Fruit fly (Drosophila melanogaster) whole organism, embryonic: Measurements from ENCODE around the gene CG5265.
A peak's percentile ranks its signal among the peaks of the same experiment; 100 is the strongest.

Experiments used
- B-H1 ChIP-seq: fragments of 200-800 bp; sonication (Bioruptor generic); IDR thresholded peaks from 3 replicates; pipeline ENCODE4 v1.3.6; 2022; ENCODE audit warnings: missing biosample characterization, missing genetic modification characterization
- CG10959 ChIP-seq: fragments of 200-800 bp; sonication (Bioruptor generic); IDR thresholded peaks from 2 replicates; pipeline ENCODE4 v1.3.6; 2022; ENCODE audit warnings: missing biosample characterization, missing genetic modification characterization
- CG13287 ChIP-seq: fragments of 200-800 bp; sonication (Bioruptor generic); IDR thresholded peaks from 2 replicates; pipeline ENCODE4 v1.3.6; 2022; ENCODE audit warnings: missing biosample characterization, missing genetic modification characterization; ENCODE audit not compliant: partially characterized antibody
- CG14014 ChIP-seq: fragments of 200-800 bp; sonication (Bioruptor generic); IDR thresholded peaks from 2 replicates; pipeline ENCODE4 v1.3.6; 2022; ENCODE audit warnings: missing biosample characterization, missing genetic modification characterization
- CG14441 ChIP-seq: fragments of 200-800 bp; sonication (Bioruptor generic); IDR thresholded peaks from 2 replicates; pipeline ENCODE4 v1.3.6; 2022; ENCODE audit warnings: missing biosample characterization, missing genetic modification characterization
- CG15479 ChIP-seq: fragments of 200-800 bp; sonication (Bioruptor generic); optimal IDR thresholded peaks from 3 replicates; lab custom pipeline; 2019; ENCODE audit warnings: missing biosample characterization, mild to moderate bottlenecking, missing genetic modification characterization, moderate library complexity
- CG1602 ChIP-seq: fragments of 200-800 bp; sonication (Bioruptor generic); optimal IDR thresholded peaks from 3 replicates; lab custom pipeline; 2016; ENCODE audit warnings: missing biosample characterization, missing genetic modification characterization
- CG17802 ChIP-seq: fragments of 200-800 bp; sonication (Bioruptor generic); optimal IDR thresholded peaks from 2 replicates; lab custom pipeline; 2018; ENCODE audit warnings: missing biosample characterization, mild to moderate bottlenecking, missing genetic modification characterization, moderate library complexity
- CG2129 ChIP-seq: fragments of 200-800 bp; sonication (Bioruptor generic); IDR thresholded peaks from 2 replicates; pipeline ENCODE4 v1.3.6; 2022; ENCODE audit warnings: missing biosample characterization, missing genetic modification characterization; ENCODE audit not compliant: partially characterized antibody
- CG2202 ChIP-seq: fragments of 200-800 bp; sonication (Bioruptor generic); optimal IDR thresholded peaks from 2 replicates; lab custom pipeline; 2018; ENCODE audit warnings: missing biosample characterization, mild to moderate bottlenecking, missing genetic modification characterization
- CG4730 ChIP-seq: fragments of 200-800 bp; sonication (Bioruptor generic); IDR thresholded peaks from 2 replicates; pipeline ENCODE4 v1.3.6; 2022; ENCODE audit warnings: missing biosample characterization, missing genetic modification characterization
- CG5953 ChIP-seq: fragments of 200-800 bp; sonication (Bioruptor generic); IDR thresholded peaks from 2 replicates; pipeline ENCODE4 v1.3.6; 2022; ENCODE audit warnings: missing biosample characterization, missing genetic modification characterization
- CG6654 ChIP-seq: fragments of 200-800 bp; sonication (Bioruptor generic); optimal IDR thresholded peaks from 2 replicates; lab custom pipeline; 2017; ENCODE audit warnings: missing biosample characterization, mild to moderate bottlenecking, missing genetic modification characterization
- CG6689 ChIP-seq: fragments of 200-800 bp; sonication (Bioruptor generic); IDR thresholded peaks from 2 replicates; pipeline ENCODE4 v1.3.6; 2022; ENCODE audit warnings: missing biosample characterization, missing genetic modification characterization
- CG7839 ChIP-seq: fragments of 200-800 bp; sonication (Bioruptor generic); optimal IDR thresholded peaks from 3 replicates; lab custom pipeline; 2018; ENCODE audit warnings: missing biosample characterization, mild to moderate bottlenecking, missing genetic modification characterization, moderate library complexity
- CG7987 ChIP-seq: fragments of 200-800 bp; sonication (Bioruptor generic); optimal IDR thresholded peaks from 2 replicates; lab custom pipeline; 2018; ENCODE audit warnings: missing biosample characterization, mild to moderate bottlenecking, missing genetic modification characterization, moderate library complexity
- CG8765 ChIP-seq: fragments of 200-800 bp; sonication (Bioruptor generic); IDR thresholded peaks from 2 replicates; pipeline ENCODE4 v1.3.6; 2022; ENCODE audit warnings: missing biosample characterization, missing genetic modification characterization
- Ets97D ChIP-seq: fragments of 200-800 bp; sonication (Bioruptor generic); optimal IDR thresholded peaks from 3 replicates; lab custom pipeline; 2016; ENCODE audit warnings: missing biosample characterization, missing genetic modification characterization
- HHEX ChIP-seq: fragments of 200-800 bp; sonication (Bioruptor generic); optimal IDR thresholded peaks from 3 replicates; lab custom pipeline; 2017; ENCODE audit warnings: missing biosample characterization, mild to moderate bottlenecking, missing genetic modification characterization, missing genetic modification reagents
- Hand ChIP-seq: fragments of 200-800 bp; sonication (Bioruptor generic); optimal IDR thresholded peaks from 2 replicates; lab custom pipeline; 2017; ENCODE audit warnings: mild to moderate bottlenecking, missing biosample characterization, missing genetic modification reagents, missing genetic modification characterization
- Mrtf ChIP-seq: fragments of 200-800 bp; sonication (Bioruptor generic); IDR thresholded peaks from 3 replicates; pipeline ENCODE4 v1.3.6; 2022; ENCODE audit warnings: missing biosample characterization, missing genetic modification characterization
- NC2β ChIP-seq: fragments of 200-800 bp; sonication (Bioruptor generic); optimal IDR thresholded peaks from 2 replicates; lab custom pipeline; 2016; ENCODE audit warnings: missing biosample characterization, missing genetic modification characterization
- Oaz ChIP-seq: fragments of 200-800 bp; sonication (Bioruptor generic); IDR thresholded peaks from 2 replicates; pipeline ENCODE4 v1.3.6; 2022; ENCODE audit warnings: missing biosample characterization, missing genetic modification characterization
- Oli ChIP-seq: fragments of 200-800 bp; sonication (Bioruptor generic); optimal IDR thresholded peaks from 2 replicates; lab custom pipeline; 2018; ENCODE audit warnings: missing biosample characterization, mild to moderate bottlenecking, missing genetic modification characterization, moderate library complexity
- Trl ChIP-seq, 3 experiments: fragments of >200 bp in 2 of 3; fragments of 200-800 bp in 1 of 3; sonication (Bioruptor generic) in 1 of 3; optimal IDR thresholded peaks; 2 replicates in 1 of 3; 3 replicates in 2 of 3; lab custom pipeline; 2016 to 2017; ENCODE audit warnings: missing biosample characterization in 1 of 3, missing genetic modification characterization in 1 of 3
- az2 ChIP-seq: fragments of 200-800 bp; sonication (Bioruptor generic); optimal IDR thresholded peaks from 3 replicates; lab custom pipeline; 2016; ENCODE audit warnings: missing biosample characterization, missing genetic modification characterization
- btn ChIP-seq: fragments of 200-800 bp; sonication (Bioruptor generic); optimal IDR thresholded peaks from 2 replicates; lab custom pipeline; 2016; ENCODE audit warnings: missing biosample characterization, missing genetic modification characterization
- chif ChIP-seq, 2 experiments: fragments of 200-800 bp; sonication (Bioruptor generic); optimal IDR thresholded peaks; 3 replicates each; lab custom pipeline; 2016; ENCODE audit warnings: missing biosample characterization in 2 of 2, missing genetic modification characterization in 2 of 2
- chn ChIP-seq: fragments of 200-800 bp; sonication (Bioruptor generic); optimal IDR thresholded peaks from 2 replicates; lab custom pipeline; 2016; ENCODE audit warnings: missing biosample characterization, missing genetic modification characterization
- ci ChIP-seq: fragments of 200-800 bp; sonication (Bioruptor generic); IDR thresholded peaks from 3 replicates; pipeline ENCODE4 v1.3.6; 2022; ENCODE audit warnings: missing biosample characterization, missing genetic modification characterization
- gce ChIP-seq: fragments of 200-800 bp; sonication (Bioruptor generic); IDR thresholded peaks from 3 replicates; pipeline ENCODE4 v1.3.6; 2022; ENCODE audit warnings: missing biosample characterization, missing genetic modification characterization
- grn ChIP-seq: fragments of 200-800 bp; sonication (Bioruptor generic); optimal IDR thresholded peaks from 3 replicates; lab custom pipeline; 2017; ENCODE audit warnings: missing biosample characterization, missing genetic modification characterization
- gt ChIP-seq: fragments of 200-800 bp; sonication (Bioruptor generic); IDR thresholded peaks from 2 replicates; pipeline ENCODE4 v1.3.6; 2022; ENCODE audit warnings: missing biosample characterization, missing genetic modification characterization
- h ChIP-seq: fragments of >200 bp; optimal IDR thresholded peaks from 2 replicates; lab custom pipeline; 2017
- klu ChIP-seq: fragments of 200-800 bp; sonication (Bioruptor generic); IDR thresholded peaks from 2 replicates; pipeline ENCODE4 v1.3.6; 2022; ENCODE audit warnings: missing biosample characterization, missing genetic modification characterization
- lola ChIP-seq, 3 experiments: fragments of >200 bp in 2 of 3; fragments of 200-800 bp in 1 of 3; sonication (Bioruptor generic) in 1 of 3; optimal IDR thresholded peaks; 2 replicates each; lab custom pipeline; 2017 to 2019; ENCODE audit warnings: missing biosample characterization in 3 of 3, missing genetic modification characterization in 3 of 3, mild to moderate bottlenecking in 1 of 3, moderate library complexity in 1 of 3
- nom ChIP-seq: fragments of 200-800 bp; sonication (Bioruptor generic); optimal IDR thresholded peaks from 2 replicates; lab custom pipeline; 2017; ENCODE audit warnings: missing biosample characterization, missing genetic modification characterization, mild to moderate bottlenecking, moderate library complexity, missing genetic modification reagents
- onecut ChIP-seq: fragments of 200-800 bp; sonication (Bioruptor generic); IDR thresholded peaks from 2 replicates; pipeline ENCODE4 v1.3.6; 2022; ENCODE audit warnings: missing biosample characterization, missing genetic modification characterization
- prd ChIP-seq, 3 experiments: fragments of >200 bp in 2 of 3; fragments of 200-800 bp in 1 of 3; sonication (Bioruptor generic) in 1 of 3; optimal IDR thresholded peaks in 2 of 3; IDR thresholded peaks in 1 of 3; 2 replicates in 2 of 3; 3 replicates in 1 of 3; pipeline versions ENCODE4 v1.3.6 to Lab custom; 2017 to 2022; ENCODE audit warnings: missing biosample characterization in 1 of 3, missing genetic modification characterization in 1 of 3
- pros ChIP-seq: fragments of 200-800 bp; sonication (Bioruptor generic); optimal IDR thresholded peaks from 3 replicates; lab custom pipeline; 2019; ENCODE audit warnings: missing biosample characterization, mild to moderate bottlenecking, missing genetic modification characterization, moderate library complexity
- ranshi ChIP-seq: fragments of 200-800 bp; sonication (Bioruptor generic); IDR thresholded peaks from 2 replicates; pipeline ENCODE4 v1.3.6; 2022; ENCODE audit warnings: missing biosample characterization, missing genetic modification characterization
- sim ChIP-seq: fragments of 200-800 bp; sonication (Bioruptor generic); IDR thresholded peaks from 2 replicates; pipeline ENCODE4 v1.3.6; 2022; ENCODE audit warnings: missing biosample characterization, missing genetic modification characterization
- slbo ChIP-seq: fragments of 200-800 bp; sonication (Bioruptor generic); IDR thresholded peaks from 2 replicates; pipeline ENCODE4 v1.3.6; 2022; ENCODE audit warnings: missing biosample characterization, missing genetic modification characterization
- so ChIP-seq: fragments of 200-800 bp; sonication (Bioruptor generic); IDR thresholded peaks from 3 replicates; pipeline ENCODE4 v1.3.6; 2022; ENCODE audit warnings: missing biosample characterization, missing genetic modification characterization
- sr ChIP-seq: fragments of 200-800 bp; sonication (Bioruptor generic); IDR thresholded peaks from 3 replicates; pipeline ENCODE4 v1.3.6; 2022; ENCODE audit warnings: missing biosample characterization, missing genetic modification characterization
- tio ChIP-seq: fragments of 200-800 bp; sonication (Bioruptor generic); optimal IDR thresholded peaks from 2 replicates; lab custom pipeline; 2017; ENCODE audit warnings: missing biosample characterization, missing genetic modification characterization, inconsistent platforms
- tup ChIP-seq: fragments of 200-800 bp; sonication (Bioruptor generic); optimal IDR thresholded peaks from 2 replicates; lab custom pipeline; 2016; ENCODE audit warnings: missing biosample characterization, mild to moderate bottlenecking, missing genetic modification characterization, moderate library complexity
- twi ChIP-seq: fragments of 200-800 bp; optimal IDR thresholded peaks from 2 replicates; lab custom pipeline; 2019; ENCODE audit warnings: missing biosample characterization, mild to moderate bottlenecking, missing genetic modification characterization, moderate library complexity
- zen ChIP-seq: fragments of 200-800 bp; sonication (Bioruptor generic); optimal IDR thresholded peaks from 3 replicates; lab custom pipeline; 2018; ENCODE audit warnings: missing biosample characterization, mild to moderate bottlenecking, missing genetic modification characterization, moderate library complexity

The CG5265 gene

dm6 chr3R:17151376-17152026 is 12.7 kb downstream of the CG5265 start, which contains the start of gene CG5292 (continued):
- TF ChIP-seq grn (GFP tag; lab: Kevin White, UChicago), result no peak
- peak; percentile 32 for TF ChIP-seq tup (GFP tag; lab: Kevin White, UChicago)
- peak; percentile 29 for TF ChIP-seq HHEX (GFP tag; lab: Kevin White, UChicago)
- no peak for TF ChIP-seq btn (GFP tag; lab: Kevin White, UChicago)
- peak; percentile 49; the same call in 1 of the 3 replicates for TF ChIP-seq so
- TF ChIP-seq az2 (GFP tag; lab: Kevin White, UChicago), result peak; percentile 56
- TF ChIP-seq onecut (GFP tag; lab: Robert Waterston, UW), result peak; percentile 52
- TF ChIP-seq gt (GFP tag; lab: Robert Waterston, UW), result no peak
- TF ChIP-seq sim (GFP tag; lab: Robert Waterston, UW), result no peak
- no peak for TF ChIP-seq Oaz (GFP tag; lab: Robert Waterston, UW)
- TF ChIP-seq zen (tag; lab: Kevin White, UChicago), result no peak
- no peak for TF ChIP-seq h (lab: Kevin White, UChicago)
- TF ChIP-seq sr (GFP tag; lab: Robert Waterston, UW), result no peak; the same call in 2 of the 3 replicates
- TF ChIP-seq CG14014 (GFP tag; lab: Robert Waterston, UW), result peak; percentile 33; the same call in 1 of the 2 replicates
- TF ChIP-seq CG14441 (GFP tag; lab: Robert Waterston, UW), result peak; percentile 50
- peak; percentile 26 for TF ChIP-seq CG1602 (GFP tag; lab: Kevin White, UChicago)
- no peak for TF ChIP-seq CG7839 (tag; lab: Kevin White, UChicago)
- TF ChIP-seq chif (GFP tag; optimal IDR thresholded peaks at IDR 0.05; lab: Kevin White, UChicago), result no peak
- no peak for TF ChIP-seq lola (GFP tag; optimal IDR thresholded peaks at IDR 0.05; lab: Kevin White, UChicago)
- peak; percentile 45; the same call in 1 of the 3 replicates for TF ChIP-seq B-H1
- TF ChIP-seq Ets97D (GFP tag; lab: Kevin White, UChicago), result peak; percentile 49
- TF ChIP-seq prd (optimal IDR thresholded peaks at IDR 0.05; lab: Kevin White, UChicago), result no peak
- peak; percentile 68 for TF ChIP-seq prd (GFP tag; IDR thresholded peaks at IDR 0.05; lab: Robert Waterston, UW)
- TF ChIP-seq ranshi, result peak; percentile 51
- peak; percentile 52 for TF ChIP-seq chn (GFP tag; lab: Kevin White, UChicago)
- no peak for TF ChIP-seq nom (GFP tag; lab: Kevin White, UChicago)
- peak; percentile 56 for TF ChIP-seq CG6689
- TF ChIP-seq pros (GFP tag; lab: Kevin White, UChicago), result no peak
- no peak for TF ChIP-seq CG7987 (GFP tag; lab: Kevin White, UChicago)
- no peak for TF ChIP-seq twi (tag; lab: Kevin White, UChicago)
- peak; percentile 71 for TF ChIP-seq CG13287 (GFP tag; lab: Robert Waterston, UW)
- no peak for TF ChIP-seq CG6654 (GFP tag; lab: Kevin White, UChicago)
- TF ChIP-seq CG2129 (GFP tag; lab: Robert Waterston, UW), result no peak
- no peak for TF ChIP-seq Hand (GFP tag; lab: Kevin White, UChicago)
- peak; percentile 88 for TF ChIP-seq ci (GFP tag; lab: Robert Waterston, UW)
- peak; percentile 33 for TF ChIP-seq Oli (tag; lab: Kevin White, UChicago)
- 0 out of 2 replicates have a peak, but pooled peaks have one; percentile 27 for TF ChIP-seq CG10959 (GFP tag; lab: Robert Waterston, UW)
- 0 out of 2 replicates have a peak, but pooled peaks have one; percentile 28 for TF ChIP-seq CG5953 (GFP tag; lab: Robert Waterston, UW)
- TF ChIP-seq tio (GFP tag; lab: Kevin White, UChicago), result no peak
- peak; percentile 10 for TF ChIP-seq NC2β (GFP tag; lab: Kevin White, UChicago)
- TF ChIP-seq CG8765 (GFP tag; lab: Robert Waterston, UW), result no peak
- TF ChIP-seq klu, result no peak
- TF ChIP-seq CG17802, result no peak
- no peak for TF ChIP-seq gce (GFP tag; lab: Robert Waterston, UW)
- no peak for TF ChIP-seq Trl (optimal IDR thresholded peaks at IDR 0.05; lab: Kevin White, UChicago)
- peak; percentile 17 for TF ChIP-seq Trl (GFP tag; optimal IDR thresholded peaks at IDR 0.05; lab: Kevin White, UChicago)
- TF ChIP-seq Mrtf (GFP tag; lab: Robert Waterston, UW), result no peak
- TF ChIP-seq CG15479 (GFP tag; lab: Kevin White, UChicago), result no peak
- TF ChIP-seq CG4730 (GFP tag; lab: Robert Waterston, UW), result no peak
- TF ChIP-seq CG2202 (tag; lab: Kevin White, UChicago), result no peak
- peak; percentile 75 for TF ChIP-seq slbo
